Fruit fly (Drosophila melanogaster) whole organism, embryonic: ENCODE data around the gene CG34417.
A peak's percentile ranks its signal among the peaks of the same experiment; 100 is the strongest.

ENCODE experiments used
- Atf6 ChIP-seq: fragments of 200-800 bp; sonication (Bioruptor generic); IDR thresholded peaks from 2 replicates; pipeline ENCODE4 v1.3.6; 2022; ENCODE audit warnings: missing biosample characterization, missing genetic modification characterization
- Blimp-1 ChIP-seq: fragments of 200-800 bp; sonication (Bioruptor generic); optimal IDR thresholded peaks from 3 replicates; lab custom pipeline; 2018; ENCODE audit warnings: missing biosample characterization, missing genetic modification characterization, mild to moderate bottlenecking, moderate library complexity, missing genetic modification reagents
- C15 ChIP-seq: fragments of 200-800 bp; sonication (Bioruptor generic); IDR thresholded peaks from 3 replicates; pipeline ENCODE4 v1.3.6; 2022; ENCODE audit warnings: missing biosample characterization, missing genetic modification characterization
- CG10274 ChIP-seq: fragments of 200-800 bp; sonication (Bioruptor generic); optimal IDR thresholded peaks from 3 replicates; lab custom pipeline; 2017; ENCODE audit warnings: missing biosample characterization, mild to moderate bottlenecking, missing genetic modification characterization
- CG12769 ChIP-seq: fragments of 200-800 bp; sonication (Bioruptor generic); optimal IDR thresholded peaks from 2 replicates; lab custom pipeline; 2019; ENCODE audit warnings: missing biosample characterization, mild to moderate bottlenecking, missing genetic modification characterization, moderate library complexity
- CG15011 ChIP-seq: fragments of 200-800 bp; sonication (Bioruptor generic); optimal IDR thresholded peaks from 3 replicates; lab custom pipeline; 2018; ENCODE audit warnings: missing biosample characterization, mild to moderate bottlenecking, missing genetic modification characterization
- CG15073 ChIP-seq: fragments of 200-800 bp; sonication (Bioruptor generic); optimal IDR thresholded peaks from 2 replicates; lab custom pipeline; 2016; ENCODE audit warnings: missing biosample characterization, missing genetic modification characterization
- CG18262 ChIP-seq: fragments of 200-800 bp; optimal IDR thresholded peaks from 3 replicates; lab custom pipeline; 2019; ENCODE audit warnings: missing biosample characterization, mild to moderate bottlenecking, missing genetic modification characterization, moderate library complexity
- CG1832 ChIP-seq: fragments of 200-800 bp; sonication (Bioruptor generic); optimal IDR thresholded peaks from 2 replicates; lab custom pipeline; 2017; ENCODE audit warnings: missing biosample characterization, mild to moderate bottlenecking, missing genetic modification characterization, inconsistent platforms
- CG2120 ChIP-seq: fragments of 200-800 bp; sonication (Bioruptor generic); optimal IDR thresholded peaks from 3 replicates; lab custom pipeline; 2016; ENCODE audit warnings: missing biosample characterization, missing genetic modification characterization
- CG3847 ChIP-seq: fragments of 200-800 bp; sonication (Bioruptor generic); IDR thresholded peaks from 2 replicates; pipeline ENCODE4 v1.3.6; 2022; ENCODE audit warnings: missing biosample characterization, missing genetic modification characterization
- CG4360 ChIP-seq: fragments of 200-800 bp; sonication (Bioruptor generic); IDR thresholded peaks from 2 replicates; pipeline ENCODE4 v1.3.6; 2022; ENCODE audit warnings: missing biosample characterization, missing genetic modification characterization
- CG6683 ChIP-seq: fragments of 200-800 bp; sonication (Bioruptor generic); optimal IDR thresholded peaks from 2 replicates; lab custom pipeline; 2017; ENCODE audit warnings: missing biosample characterization, mild to moderate bottlenecking, missing genetic modification characterization, missing genetic modification reagents
- CG8089 ChIP-seq: fragments of 200-800 bp; sonication (Bioruptor generic); optimal IDR thresholded peaks from 3 replicates; lab custom pipeline; 2016; ENCODE audit warnings: missing biosample characterization, missing genetic modification characterization
- Camta ChIP-seq: fragments of 200-800 bp; sonication (Bioruptor generic); optimal IDR thresholded peaks from 2 replicates; lab custom pipeline; 2016; ENCODE audit warnings: missing biosample characterization, missing genetic modification characterization
- Dek ChIP-seq: fragments of 200-800 bp; sonication (Bioruptor generic); optimal IDR thresholded peaks from 3 replicates; lab custom pipeline; 2019; ENCODE audit warnings: missing biosample characterization, mild to moderate bottlenecking, missing genetic modification characterization, moderate library complexity
- Drgx ChIP-seq: fragments of 200-800 bp; sonication (Bioruptor generic); IDR thresholded peaks from 2 replicates; pipeline ENCODE4 v1.3.6; 2022; ENCODE audit warnings: missing biosample characterization, missing genetic modification characterization
- E2f1 ChIP-seq: fragments of 200-800 bp; sonication (Bioruptor generic); IDR thresholded peaks from 2 replicates; pipeline ENCODE4 v1.3.6; 2022; ENCODE audit warnings: missing biosample characterization, missing genetic modification characterization
- Hey ChIP-seq: fragments of 200-800 bp; sonication (Bioruptor generic); optimal IDR thresholded peaks from 3 replicates; lab custom pipeline; 2018; ENCODE audit warnings: missing biosample characterization, mild to moderate bottlenecking, missing genetic modification characterization
- MTF-1 ChIP-seq: fragments of 200-800 bp; sonication (Bioruptor generic); optimal IDR thresholded peaks from 2 replicates; lab custom pipeline; 2018; ENCODE audit warnings: missing biosample characterization, mild to moderate bottlenecking, missing genetic modification characterization, borderline replicate concordance
- Med ChIP-seq: fragments of 200-800 bp; sonication (Bioruptor generic); peaks from one replicate; lab custom pipeline; 2016; ENCODE audit warnings: missing biosample characterization, missing genetic modification characterization, mild to moderate bottlenecking, inconsistent platforms, moderate library complexity
- Rx ChIP-seq: fragments of 200-800 bp; sonication (Bioruptor generic); IDR thresholded peaks from 2 replicates; pipeline ENCODE4 v1.3.6; 2022; ENCODE audit warnings: missing biosample characterization, missing genetic modification characterization
- Sry-β ChIP-seq: fragments of 200-800 bp; sonication (Bioruptor generic); optimal IDR thresholded peaks from 2 replicates; lab custom pipeline; 2018; ENCODE audit warnings: missing biosample characterization, mild to moderate bottlenecking, missing genetic modification characterization, moderate library complexity
- Stat92E ChIP-seq, 3 experiments: fragments of >200 bp in 2 of 3; fragments of 200-800 bp in 1 of 3; sonication (Bioruptor generic) in 1 of 3; optimal IDR thresholded peaks; 2 replicates each; lab custom pipeline; 2017 to 2019; ENCODE audit warnings: missing biosample characterization in 3 of 3, missing genetic modification characterization in 3 of 3, mild to moderate bottlenecking in 1 of 3, moderate library complexity in 1 of 3
- Trl ChIP-seq, 3 experiments: fragments of >200 bp in 2 of 3; fragments of 200-800 bp in 1 of 3; sonication (Bioruptor generic) in 1 of 3; optimal IDR thresholded peaks; 2 replicates in 1 of 3; 3 replicates in 2 of 3; lab custom pipeline; 2016 to 2017; ENCODE audit warnings: missing biosample characterization in 1 of 3, missing genetic modification characterization in 1 of 3
- ab ChIP-seq: fragments of 200-800 bp; sonication (Bioruptor generic); optimal IDR thresholded peaks from 2 replicates; lab custom pipeline; 2016; ENCODE audit warnings: missing biosample characterization, missing genetic modification characterization
- bsh ChIP-seq, 2 experiments: fragments of 200-800 bp; sonication (Bioruptor generic); optimal IDR thresholded peaks; 2 replicates each; lab custom pipeline; 2017 to 2018; ENCODE audit warnings: mild to moderate bottlenecking in 2 of 2, missing biosample characterization in 2 of 2, missing genetic modification characterization in 2 of 2, moderate library complexity in 1 of 2
- cg ChIP-seq: fragments of 200-800 bp; sonication (Bioruptor generic); optimal IDR thresholded peaks from 3 replicates; lab custom pipeline; 2019; ENCODE audit warnings: missing biosample characterization, mild to moderate bottlenecking, missing genetic modification characterization, moderate library complexity
- chinmo ChIP-seq: fragments of 200-800 bp; sonication (Bioruptor generic); IDR thresholded peaks from 4 replicates; pipeline ENCODE4 v1.3.6; 2022; ENCODE audit warnings: missing biosample characterization, missing genetic modification characterization; ENCODE audit not compliant: partially characterized antibody
- crol ChIP-seq: fragments of 200-800 bp; sonication (Bioruptor generic); IDR thresholded peaks from 2 replicates; pipeline ENCODE4 v1.3.6; 2022; ENCODE audit warnings: missing biosample characterization, missing genetic modification characterization
- dpn ChIP-seq, 2 experiments: fragments of 200-800 bp; sonication (Bioruptor generic); optimal IDR thresholded peaks; 3 replicates each; lab custom pipeline; 2016; ENCODE audit warnings: missing biosample characterization in 2 of 2, missing genetic modification characterization in 2 of 2
- eve ChIP-seq, 2 experiments: fragments of >200 bp; optimal IDR thresholded peaks; 2 replicates each; lab custom pipeline; 2017; ENCODE audit warnings: missing biosample characterization in 2 of 2, missing genetic modification characterization in 2 of 2
- fd64A ChIP-seq: fragments of 200-800 bp; sonication (Bioruptor generic); optimal IDR thresholded peaks from 3 replicates; lab custom pipeline; 2018; ENCODE audit warnings: missing biosample characterization, mild to moderate bottlenecking, missing genetic modification characterization
- fu2 ChIP-seq: fragments of 200-800 bp; sonication (Bioruptor generic); optimal IDR thresholded peaks from 2 replicates; lab custom pipeline; 2016; ENCODE audit warnings: missing biosample characterization, missing genetic modification characterization
- grau ChIP-seq: fragments of 200-800 bp; optimal IDR thresholded peaks from 3 replicates; lab custom pipeline; 2019; ENCODE audit warnings: missing biosample characterization, mild to moderate bottlenecking, missing genetic modification characterization, moderate library complexity
- grn ChIP-seq: fragments of 200-800 bp; sonication (Bioruptor generic); optimal IDR thresholded peaks from 3 replicates; lab custom pipeline; 2017; ENCODE audit warnings: missing biosample characterization, missing genetic modification characterization
- hbn ChIP-seq: fragments of 200-800 bp; sonication (Bioruptor generic); IDR thresholded peaks from 2 replicates; pipeline ENCODE4 v1.3.6; 2022; ENCODE audit warnings: missing biosample characterization, missing genetic modification characterization; ENCODE audit not compliant: partially characterized antibody
- lab ChIP-seq: fragments of 200-800 bp; sonication (Bioruptor generic); optimal IDR thresholded peaks from 3 replicates; lab custom pipeline; 2017; ENCODE audit warnings: missing biosample characterization, missing genetic modification characterization, mild to moderate bottlenecking, moderate library complexity, missing genetic modification reagents
- nom ChIP-seq: fragments of 200-800 bp; sonication (Bioruptor generic); optimal IDR thresholded peaks from 2 replicates; lab custom pipeline; 2017; ENCODE audit warnings: missing biosample characterization, missing genetic modification characterization, mild to moderate bottlenecking, moderate library complexity, missing genetic modification reagents
- org-1 ChIP-seq: fragments of 200-800 bp; sonication (Bioruptor generic); optimal IDR thresholded peaks from 2 replicates; lab custom pipeline; 2017; ENCODE audit warnings: missing biosample characterization, missing genetic modification characterization
- otp ChIP-seq: fragments of 200-800 bp; sonication (Bioruptor generic); IDR thresholded peaks from 3 replicates; pipeline ENCODE4, ENCODE4 v1.3.6; 2022; ENCODE audit warnings: missing biosample characterization, missing genetic modification characterization
- pho ChIP-seq: fragments of 200-800 bp; sonication (Bioruptor generic); optimal IDR thresholded peaks from 2 replicates; lab custom pipeline; 2016; ENCODE audit warnings: missing biosample characterization, missing genetic modification characterization
- psq ChIP-seq: fragments of 200-800 bp; sonication (Bioruptor generic); optimal IDR thresholded peaks from 2 replicates; lab custom pipeline; 2017; ENCODE audit warnings: missing biosample characterization, missing genetic modification characterization
- sens ChIP-seq: fragments of 200-800 bp; sonication (Bioruptor generic); peaks from one replicate; lab custom pipeline; 2016; ENCODE audit warnings: missing biosample characterization, missing genetic modification characterization
- shn ChIP-seq: fragments of 200-800 bp; sonication (Bioruptor generic); optimal IDR thresholded peaks from 3 replicates; lab custom pipeline; 2016; ENCODE audit warnings: missing biosample characterization, missing genetic modification characterization
- so ChIP-seq: fragments of 200-800 bp; sonication (Bioruptor generic); IDR thresholded peaks from 3 replicates; pipeline ENCODE4 v1.3.6; 2022; ENCODE audit warnings: missing biosample characterization, missing genetic modification characterization
- tup ChIP-seq: fragments of 200-800 bp; sonication (Bioruptor generic); optimal IDR thresholded peaks from 2 replicates; lab custom pipeline; 2016; ENCODE audit warnings: missing biosample characterization, mild to moderate bottlenecking, missing genetic modification characterization, moderate library complexity
- zfh1 ChIP-seq: fragments of 200-800 bp; sonication (Bioruptor generic); IDR thresholded peaks from 3 replicates; pipeline ENCODE4 v1.3.6; 2022; ENCODE audit warnings: missing biosample characterization, missing genetic modification characterization

Gene CG34417

DNA sequence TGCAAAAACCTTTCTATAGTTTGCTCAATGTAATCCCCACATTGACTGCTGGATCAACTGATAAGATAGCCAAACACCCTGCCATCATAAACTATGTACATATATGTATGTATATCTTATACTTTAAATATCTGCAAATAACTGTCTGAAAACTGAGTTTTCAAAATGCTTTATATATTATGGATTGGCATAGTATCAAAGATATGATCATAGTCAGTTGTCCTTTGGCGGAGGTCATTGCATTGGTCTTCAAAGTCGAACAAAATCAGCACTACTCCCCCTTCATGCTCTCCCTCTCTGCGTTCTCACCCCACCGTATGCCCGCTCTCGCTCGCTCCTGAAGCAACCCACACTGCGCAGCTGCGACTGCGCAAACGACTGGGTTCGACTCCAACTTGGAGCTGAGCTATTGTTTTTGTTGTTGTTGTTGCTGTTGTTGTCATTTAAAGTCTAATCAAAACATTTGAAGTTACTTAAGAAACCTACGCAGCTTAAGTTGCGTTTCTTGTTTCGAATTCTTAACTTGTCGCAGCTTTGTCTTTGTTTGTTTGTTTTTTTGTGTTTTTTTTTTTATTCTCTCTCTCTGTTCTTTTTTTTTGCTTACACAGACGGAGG, 84.5 kb downstream of the CG34417 start:
- no peak for TF ChIP-seq pho (GFP tag; lab: Kevin White, UChicago)
- TF ChIP-seq Med (GFP tag; lab: Kevin White, UChicago), result peak; percentile 29
- TF ChIP-seq cg (GFP tag; lab: Kevin White, UChicago), result no peak
- peak; percentile 86 for TF ChIP-seq CG10274 (GFP tag; lab: Kevin White, UChicago)
- TF ChIP-seq CG4360 (GFP tag; lab: Robert Waterston, UW), result peak; percentile 65
- TF ChIP-seq sens (GFP tag; lab: Kevin White, UChicago), result peak; percentile 23
- TF ChIP-seq Trl (optimal IDR thresholded peaks at IDR 0.05; lab: Kevin White, UChicago), result peak; percentile 8 to 30
- no peak for TF ChIP-seq Trl (GFP tag; optimal IDR thresholded peaks at IDR 0.05; lab: Kevin White, UChicago)
- TF ChIP-seq CG1832, result peak; percentile 35
- peak; percentile 4 for TF ChIP-seq lab
- peak; percentile 45 for TF ChIP-seq crol (GFP tag; lab: Robert Waterston, UW)
- 0 out of 3 replicates have a peak, but pooled peaks have one; percentile 12 for TF ChIP-seq otp
- peak; percentile 69; the same call in 1 of the 4 replicates for TF ChIP-seq chinmo (GFP tag; lab: Robert Waterston, UW)
- TF ChIP-seq CG15011 (GFP tag; lab: Kevin White, UChicago), result no peak
- peak; percentile 18 for TF ChIP-seq Drgx (GFP tag; lab: Robert Waterston, UW)
- TF ChIP-seq CG2120, result peak; percentile 6
- 0 out of 3 replicates have a peak, but pooled peaks have one; percentile 24 for TF ChIP-seq zfh1 (GFP tag; lab: Robert Waterston, UW)
- TF ChIP-seq Blimp-1 (GFP tag; lab: Kevin White, UChicago), result no peak
- TF ChIP-seq, all 482 proteins: peak for 13

DNA sequence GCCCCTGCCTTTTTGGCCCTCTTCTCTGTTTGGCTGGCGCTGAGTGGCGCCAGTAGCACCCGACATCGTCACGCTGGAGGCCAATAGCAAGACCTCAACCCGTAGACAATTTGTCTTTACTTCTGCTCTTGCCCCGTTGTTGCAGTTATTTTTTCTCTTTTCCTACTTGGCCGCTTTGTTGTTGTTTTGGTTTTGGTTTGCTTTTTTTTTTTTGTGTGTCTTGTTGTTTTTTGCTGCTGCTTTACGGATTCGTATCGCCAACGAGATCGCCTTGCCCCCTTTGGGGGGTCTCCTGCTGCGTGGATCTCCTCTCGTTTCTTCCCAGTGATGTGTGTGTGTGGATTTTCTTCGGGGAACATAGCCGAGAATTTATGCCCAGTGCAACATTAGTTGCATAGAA, 91.3 kb downstream of the CG34417 start:
- TF ChIP-seq Drgx (GFP tag; lab: Robert Waterston, UW), result peak; percentile 70
- TF ChIP-seq Atf6 (GFP tag; lab: Robert Waterston, UW), result no peak
- TF ChIP-seq MTF-1 (GFP tag; lab: Kevin White, UChicago), result no peak
- TF ChIP-seq Rx, result no peak
- no peak for TF ChIP-seq tup (GFP tag; lab: Kevin White, UChicago)
- no peak for TF ChIP-seq ab
- TF ChIP-seq grn (GFP tag; lab: Kevin White, UChicago), result no peak
- no peak for TF ChIP-seq CG6683 (GFP tag; lab: Kevin White, UChicago)
- TF ChIP-seq Stat92E (GFP tag; optimal IDR thresholded peaks at IDR 0.05; lab: Kevin White, UChicago), result no peak
- no peak for TF ChIP-seq CG12769 (tag; lab: Kevin White, UChicago)
- TF ChIP-seq org-1 (GFP tag; lab: Kevin White, UChicago), result no peak
- TF ChIP-seq nom (GFP tag; lab: Kevin White, UChicago), result peak; percentile 66
- TF ChIP-seq eve (GFP tag; optimal IDR thresholded peaks at IDR 0.05; lab: Kevin White, UChicago), result no peak
- TF ChIP-seq E2f1 (GFP tag; lab: Robert Waterston, UW), result no peak
- no peak for TF ChIP-seq psq (GFP tag; lab: Kevin White, UChicago)
- TF ChIP-seq CG15073 (GFP tag; lab: Kevin White, UChicago), result no peak
- peak in 1 of 2 experiments; percentile 69 for TF ChIP-seq bsh (GFP tag; optimal IDR thresholded peaks at IDR 0.05; lab: Kevin White, UChicago)
- TF ChIP-seq hbn, result no peak
- TF ChIP-seq fu2 (GFP tag; lab: Kevin White, UChicago), result no peak
- TF ChIP-seq CG8089 (GFP tag; lab: Kevin White, UChicago), result no peak

DNA sequence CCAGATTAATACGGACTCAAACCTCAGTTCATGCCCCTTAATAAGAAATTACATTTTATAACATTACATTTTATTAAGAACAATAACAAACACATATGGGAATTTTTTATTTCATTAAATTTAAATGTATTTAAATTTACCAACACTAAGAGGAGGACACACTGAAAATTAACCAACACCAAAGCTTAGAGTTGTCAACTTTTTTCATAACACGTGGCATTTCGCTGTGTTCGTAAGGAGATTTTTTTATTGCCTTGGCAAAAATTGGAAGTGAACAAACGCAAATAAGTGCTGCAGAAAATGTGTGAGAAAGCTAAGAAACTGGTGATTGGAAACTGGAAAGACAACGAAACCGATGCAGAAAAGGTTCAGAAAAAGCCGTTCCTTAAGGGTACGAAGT, 93.1 kb downstream of the CG34417 start, which contains the start of gene CG14443:
TSS of gene CG14443 (plus strand) at position 301 of the 400 bp plus-strand sequence.
- TF ChIP-seq fd64A (no peak), Camta (no peak), shn (GFP tag; lab: Kevin White, UChicago) (no peak), C15 (GFP tag; lab: Robert Waterston, UW) (no peak), Sry-β (GFP tag; lab: Kevin White, UChicago) (no peak), so (GFP tag; lab: Robert Waterston, UW) (no peak), E2f1 (GFP tag; lab: Robert Waterston, UW) (no peak), Dek (no peak), hbn (no peak), CG18262 (tag; lab: Kevin White, UChicago) (no peak), Hey (tag; lab: Kevin White, UChicago) (no peak), grau (no peak), dpn (GFP tag; optimal IDR thresholded peaks at IDR 0.05; lab: Kevin White, UChicago) (no peak), CG3847 (GFP tag; lab: Robert Waterston, UW) (no peak)
